Fruit fly (Drosophila melanogaster) whole organism, prepupa: ENCODE data around the gene Dnz1.

Source experiments
- CG10631 ChIP-seq: fragments of 200-800 bp; sonication (Bioruptor generic); optimal IDR thresholded peaks from 2 replicates; lab custom pipeline; 2016; ENCODE audit warnings: missing biosample characterization, missing genetic modification characterization
- CG10669 ChIP-seq: fragments of 200-800 bp; sonication (Bioruptor generic); optimal IDR thresholded peaks from 3 replicates; lab custom pipeline; 2018; ENCODE audit warnings: missing biosample characterization, mild to moderate bottlenecking, missing genetic modification characterization, moderate library complexity
- CG11294 ChIP-seq: fragments of 200-800 bp; sonication (Bioruptor generic); IDR thresholded peaks from 2 replicates; pipeline ENCODE4 v1.3.6; 2022; ENCODE audit warnings: missing biosample characterization, missing genetic modification characterization
- CG1621 ChIP-seq: fragments of 200-800 bp; sonication (Bioruptor generic); optimal IDR thresholded peaks from 3 replicates; lab custom pipeline; 2018; ENCODE audit warnings: missing biosample characterization, mild to moderate bottlenecking, missing genetic modification characterization
- CG3032 ChIP-seq: fragments of 200-800 bp; optimal IDR thresholded peaks from 2 replicates; lab custom pipeline; 2019; ENCODE audit warnings: missing biosample characterization, mild to moderate bottlenecking, missing genetic modification characterization, moderate library complexity
- CG31627 ChIP-seq: fragments of 200-800 bp; sonication (Bioruptor generic); optimal IDR thresholded peaks from 3 replicates; lab custom pipeline; 2016; ENCODE audit warnings: missing biosample characterization, missing genetic modification characterization
- CG32006 ChIP-seq: fragments of 200-800 bp; sonication (Bioruptor generic); optimal IDR thresholded peaks from 3 replicates; lab custom pipeline; 2017; ENCODE audit warnings: missing biosample characterization, mild to moderate bottlenecking, missing genetic modification characterization
- CG4318 ChIP-seq: fragments of 200-800 bp; sonication (Bioruptor generic); optimal IDR thresholded peaks from 3 replicates; lab custom pipeline; 2017; ENCODE audit warnings: missing biosample characterization, mild to moderate bottlenecking, missing genetic modification characterization
- CG6163 ChIP-seq: fragments of 200-800 bp; sonication (Bioruptor generic); IDR thresholded peaks from 3 replicates; pipeline ENCODE4 v1.3.6; 2022; ENCODE audit warnings: missing biosample characterization, missing genetic modification characterization
- CG6276 ChIP-seq: fragments of 200-800 bp; sonication (Bioruptor generic); optimal IDR thresholded peaks from 2 replicates; lab custom pipeline; 2017; ENCODE audit warnings: missing biosample characterization, mild to moderate bottlenecking, missing genetic modification characterization
- CG6808 ChIP-seq: fragments of 200-800 bp; sonication (Bioruptor generic); optimal IDR thresholded peaks from 3 replicates; lab custom pipeline; 2017; ENCODE audit warnings: missing biosample characterization, missing genetic modification characterization, mild to moderate bottlenecking, moderate library complexity, missing genetic modification reagents
- CG7368 ChIP-seq: fragments of 200-800 bp; sonication (Bioruptor generic); optimal IDR thresholded peaks from 3 replicates; lab custom pipeline; 2016; ENCODE audit warnings: missing biosample characterization, missing genetic modification characterization
- CG8319 ChIP-seq: fragments of 200-800 bp; sonication (Bioruptor generic); optimal IDR thresholded peaks from 3 replicates; lab custom pipeline; 2016; ENCODE audit warnings: missing biosample characterization, missing genetic modification characterization
- CG8632 ChIP-seq: fragments of 200-800 bp; sonication (Bioruptor generic); optimal IDR thresholded peaks from 3 replicates; lab custom pipeline; 2016; ENCODE audit warnings: missing biosample characterization, missing genetic modification characterization
- Eip75B ChIP-seq: fragments of 200-800 bp; sonication (Bioruptor generic); optimal IDR thresholded peaks from 3 replicates; lab custom pipeline; 2016; ENCODE audit warnings: missing biosample characterization, missing genetic modification characterization
- Ets21C ChIP-seq: fragments of 200-800 bp; sonication (Bioruptor generic); optimal IDR thresholded peaks from 3 replicates; lab custom pipeline; 2016; ENCODE audit warnings: missing biosample characterization, missing genetic modification characterization
- Ets96B ChIP-seq: fragments of 200-800 bp; optimal IDR thresholded peaks from 2 replicates; lab custom pipeline; 2019; ENCODE audit warnings: missing biosample characterization, mild to moderate bottlenecking, missing genetic modification characterization, moderate library complexity
- Gug ChIP-seq: fragments of 200-800 bp; sonication (Bioruptor generic); IDR thresholded peaks from 2 replicates; pipeline ENCODE4 v1.3.6; 2022; ENCODE audit warnings: missing biosample characterization, missing genetic modification characterization
- Hr38 ChIP-seq: sonication (Bioruptor generic); optimal IDR thresholded peaks from 2 replicates; lab custom pipeline; 2016; ENCODE audit warnings: missing biosample characterization, missing genetic modification characterization
- Hr39 ChIP-seq: fragments of 200-800 bp; sonication (Bioruptor generic); optimal IDR thresholded peaks from 2 replicates; lab custom pipeline; 2016; ENCODE audit warnings: missing biosample characterization, missing genetic modification characterization
- OdsH ChIP-seq: fragments of 200-800 bp; sonication (Bioruptor generic); optimal IDR thresholded peaks from 3 replicates; lab custom pipeline; 2016; ENCODE audit warnings: missing biosample characterization, missing genetic modification characterization
- Sox14 ChIP-seq: fragments of 200-800 bp; sonication (Bioruptor generic); optimal IDR thresholded peaks from 3 replicates; lab custom pipeline; 2016; ENCODE audit warnings: missing biosample characterization, missing genetic modification characterization
- acj6 ChIP-seq: fragments of 200-800 bp; sonication (Bioruptor generic); optimal IDR thresholded peaks from 3 replicates; lab custom pipeline; 2016; ENCODE audit warnings: missing biosample characterization, missing genetic modification characterization
- cyc ChIP-seq: fragments of 200-800 bp; sonication (Bioruptor generic); optimal IDR thresholded peaks from 3 replicates; lab custom pipeline; 2016; ENCODE audit warnings: missing biosample characterization, missing genetic modification characterization
- eg ChIP-seq: fragments of 200-800 bp; sonication (Bioruptor generic); IDR thresholded peaks from 3 replicates; pipeline ENCODE4 v1.3.6; 2022; ENCODE audit warnings: missing biosample characterization, missing genetic modification characterization
- esn ChIP-seq: fragments of 200-800 bp; sonication (Bioruptor generic); optimal IDR thresholded peaks from 2 replicates; lab custom pipeline; 2016; ENCODE audit warnings: missing biosample characterization, mild to moderate bottlenecking, missing genetic modification characterization, moderate library complexity
- fd59A ChIP-seq: fragments of 200-800 bp; sonication (Bioruptor generic); optimal IDR thresholded peaks from 2 replicates; lab custom pipeline; 2017; ENCODE audit warnings: missing biosample characterization, mild to moderate bottlenecking, missing genetic modification characterization, missing genetic modification reagents
- fd85E ChIP-seq: fragments of 200-800 bp; sonication (Bioruptor generic); optimal IDR thresholded peaks from 3 replicates; lab custom pipeline; 2016; ENCODE audit warnings: missing biosample characterization, missing genetic modification characterization
- fkh ChIP-seq: fragments of 200-800 bp; sonication (Bioruptor generic); optimal IDR thresholded peaks from 3 replicates; lab custom pipeline; 2017; ENCODE audit warnings: missing biosample characterization, mild to moderate bottlenecking, missing genetic modification characterization, moderate library complexity
- lz ChIP-seq: fragments of 200-800 bp; sonication (Bioruptor generic); optimal IDR thresholded peaks from 3 replicates; lab custom pipeline; 2016; ENCODE audit warnings: missing biosample characterization, missing genetic modification characterization
- net ChIP-seq: fragments of 200-800 bp; sonication (Bioruptor generic); optimal IDR thresholded peaks from 3 replicates; lab custom pipeline; 2016; ENCODE audit warnings: missing biosample characterization, missing genetic modification characterization
- pdm3 ChIP-seq: fragments of 200-800 bp; sonication (Bioruptor generic); optimal IDR thresholded peaks from 3 replicates; lab custom pipeline; 2016; ENCODE audit warnings: missing biosample characterization, missing genetic modification characterization
- svp ChIP-seq: fragments of 200-800 bp; sonication (Bioruptor generic); peaks from one replicate; lab custom pipeline; 2016; ENCODE audit warnings: missing biosample characterization, missing genetic modification characterization
- vri ChIP-seq: fragments of 200-800 bp; sonication (Bioruptor generic); optimal IDR thresholded peaks from 3 replicates; lab custom pipeline; 2016; ENCODE audit warnings: missing biosample characterization, mild to moderate bottlenecking, missing genetic modification characterization

Gene Dnz1

dm6 chr2L:10842326-10842725 lies 14.1 kb downstream of the Dnz1 start, which contains the start of gene CG6700:
Gene CG6700, minus strand, starts transcription at chr2L:10842597.
- TF ChIP-seq fd85E (GFP tag; lab: Kevin White, UChicago) = peak; percentile 8
- TF ChIP-seq Sox14 (GFP tag; lab: Kevin White, UChicago) = peak; percentile 70
- no peak for TF ChIP-seq Hr38
- peak; percentile 42 for TF ChIP-seq vri (GFP tag; lab: Kevin White, UChicago)
- peak; percentile 74 for TF ChIP-seq svp (GFP tag; lab: Kevin White, UChicago)

dm6 chr2L:10841619-10842018 lies 14.8 kb downstream of the Dnz1 start:
- no peak for TF ChIP-seq eg
- TF ChIP-seq CG4318 (GFP tag; lab: Kevin White, UChicago) = no peak
- no peak for TF ChIP-seq Ets21C (GFP tag; lab: Kevin White, UChicago)
- TF ChIP-seq net = no peak
- no peak for TF ChIP-seq OdsH
- TF ChIP-seq esn (GFP tag; lab: Kevin White, UChicago) = no peak
- TF ChIP-seq cyc (GFP tag; lab: Kevin White, UChicago) = no peak
- no peak for TF ChIP-seq fd59A (GFP tag; lab: Kevin White, UChicago)
- no peak for TF ChIP-seq vri (GFP tag; lab: Kevin White, UChicago)
- TF ChIP-seq CG6163 = no peak
- no peak for TF ChIP-seq CG7368 (GFP tag; lab: Kevin White, UChicago)

dm6 chr2L:10837491-10837890 lies 19.0 kb downstream of the Dnz1 start, which contains the start of gene Nos:
Gene Nos, minus strand, starts transcription at chr2L:10837511.
- TF ChIP-seq Ets21C (GFP tag; lab: Kevin White, UChicago) = no peak

dm6 chr2L:10831590-10831989 lies 24.9 kb downstream of the Dnz1 start:
- TF ChIP-seq CG32006 (GFP tag; lab: Kevin White, UChicago) (no peak), Sox14 (GFP tag; lab: Kevin White, UChicago) (no peak), CG6808 (GFP tag; lab: Kevin White, UChicago) (no peak), CG10631 (GFP tag; lab: Kevin White, UChicago) (no peak), pdm3 (GFP tag; lab: Kevin White, UChicago) (no peak)
- TF ChIP-seq, all 60 proteins: peak for 0

- TF ChIP-seq Ets96B = no peak
- TF ChIP-seq fkh (GFP tag; lab: Kevin White, UChicago) = peak; percentile 61
Observed at dm6 chr2L:10822620-10823019, 33.8 kb downstream of the Dnz1 start.

- TF ChIP-seq CG3032 (no peak), Eip75B (GFP tag; lab: Kevin White, UChicago) (no peak), CG11294 (GFP tag; lab: Robert Waterston, UW) (no peak), CG6276 (no peak), eg (no peak), CG4318 (GFP tag; lab: Kevin White, UChicago) (no peak), Sox14 (GFP tag; lab: Kevin White, UChicago) (no peak), Gug (GFP tag; lab: Robert Waterston, UW) (no peak), CG31627 (no peak), CG8319 (GFP tag; lab: Kevin White, UChicago) (no peak), CG8632 (GFP tag; lab: Kevin White, UChicago) (no peak)
- TF ChIP-seq, all 60 proteins: peak for 0
Observed at dm6 chr2L:10820405-10820804, 36.0 kb downstream of the Dnz1 start, which contains the start of gene CG17134. Gene CG17134, plus strand, starts transcription at chr2L:10820705.

- TF ChIP-seq cyc (GFP tag; lab: Kevin White, UChicago) = no peak
- no peak for TF ChIP-seq pdm3 (GFP tag; lab: Kevin White, UChicago)
- TF ChIP-seq fd85E (GFP tag; lab: Kevin White, UChicago) = no peak
- no peak for TF ChIP-seq Hr38
- no peak for TF ChIP-seq CG6808 (GFP tag; lab: Kevin White, UChicago)
- no peak for TF ChIP-seq CG6276
- no peak for TF ChIP-seq CG10669 (GFP tag; lab: Kevin White, UChicago)
- no peak for TF ChIP-seq Gug (GFP tag; lab: Robert Waterston, UW)
- TF ChIP-seq lz (GFP tag; lab: Kevin White, UChicago) = no peak
- TF ChIP-seq CG7368 (GFP tag; lab: Kevin White, UChicago) = no peak
- TF ChIP-seq net = no peak
- no peak for TF ChIP-seq CG31627
- TF ChIP-seq CG11294 (GFP tag; lab: Robert Waterston, UW) = no peak
- no peak for TF ChIP-seq acj6 (GFP tag; lab: Kevin White, UChicago)
- TF ChIP-seq Hr39 (GFP tag; lab: Kevin White, UChicago) = no peak
- no peak for TF ChIP-seq CG1621 (tag; lab: Kevin White, UChicago)
Observed at dm6 chr2L:10818807-10819206, 37.6 kb downstream of the Dnz1 start, which contains the start of gene CG6508. Gene CG6508, plus strand, starts transcription at chr2L:10819107.
